Worm (Caenorhabditis elegans): ENCODE results near the gene rbm-42.

rbm-42 gene

DNA sequence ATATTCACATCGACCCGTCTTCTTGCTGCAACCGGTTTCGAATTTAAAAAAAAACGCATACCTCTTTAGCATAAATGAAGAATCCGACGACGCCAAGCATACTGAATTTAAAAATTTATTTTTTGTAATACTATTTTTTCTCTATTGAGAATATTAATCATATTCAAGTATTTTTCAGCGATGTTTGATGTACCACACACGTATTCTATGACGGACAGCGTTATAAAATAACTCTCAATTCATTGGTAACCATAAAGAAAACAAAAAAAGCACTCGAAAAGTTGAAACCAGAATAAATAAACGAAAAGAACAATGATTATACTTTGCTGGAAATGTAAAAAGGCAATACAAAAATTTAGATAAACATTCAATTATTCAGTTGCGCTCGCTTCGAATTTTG lies 6.5 kb upstream of the rbm-42 start, which contains the start of gene T10F2.5:
Gene T10F2.5 (minus strand): TSS at position 101 of the 400 bp plus-strand sequence.
- TF ChIP-seq lin-11 (tag; optimal IDR thresholded peaks at IDR 0.05) (no peak), dve-1 (tag; optimal IDR thresholded peaks at IDR 0.05) (no peak), T23F11.4 (GFP tag; optimal IDR thresholded peaks at IDR 0.05) (no peak), odd-2 (tag; optimal IDR thresholded peaks at IDR 0.05) (no peak), C08G9.2 (tag; optimal IDR thresholded peaks at IDR 0.05) (no peak), dmd-4 (tag; optimal IDR thresholded peaks at IDR 0.05; ENCODE audit: borderline replicate concordance) (no peak), hlh-8 (tag; optimal IDR thresholded peaks at IDR 0.05) (no peak), ahr-1 (tag; optimal IDR thresholded peaks at IDR 0.05) (no peak), ceh-24 (tag; optimal IDR thresholded peaks at IDR 0.05) (no peak), hlh-13 (GFP tag; optimal IDR thresholded peaks at IDR 0.05) (no peak), pag-3 (tag; optimal IDR thresholded peaks at IDR 0.05; ENCODE audit: borderline replicate concordance) (no peak), pros-1 (tag; optimal IDR thresholded peaks at IDR 0.05) (no peak), ets-4 (tag; optimal IDR thresholded peaks at IDR 0.05) (no peak), Y22D7AL.16 (tag; optimal IDR thresholded peaks at IDR 0.05) (no peak), tbx-2 (tag; optimal IDR thresholded peaks at IDR 0.05) (no peak), ztf-16 (tag; optimal IDR thresholded peaks at IDR 0.05) (no peak), pqm-1 (tag; optimal IDR thresholded peaks at IDR 0.05) (no peak), che-1 (tag; optimal IDR thresholded peaks at IDR 0.05) (no peak)

DNA sequence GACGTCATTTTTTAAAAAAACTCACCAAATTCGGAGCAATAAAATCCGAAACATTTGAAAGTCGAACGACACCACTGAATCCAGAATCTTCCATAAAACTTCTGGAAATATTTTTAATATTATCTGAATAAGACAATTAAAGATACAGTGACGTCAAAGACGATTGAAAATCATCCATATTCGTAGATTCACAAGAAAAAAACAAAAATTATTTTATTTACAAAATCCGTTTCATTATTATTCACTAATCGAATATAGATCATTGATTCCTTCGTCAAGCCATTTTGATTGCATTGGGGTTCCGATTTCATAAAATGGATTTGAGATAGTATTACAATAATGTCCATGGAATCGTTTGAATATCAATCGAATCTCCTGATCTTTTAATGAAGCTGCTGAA lies 5.6 kb upstream of the rbm-42 start, which contains the start of gene oxy-4:
Gene oxy-4 (minus strand): TSS at position 101 of the 400 bp plus-strand sequence.
- no peak for TF ChIP-seq ceh-14 (tag; optimal IDR thresholded peaks at IDR 0.05)
- no peak for TF ChIP-seq ceh-48 (tag; optimal IDR thresholded peaks at IDR 0.05)
- TF ChIP-seq pat-9 (tag; optimal IDR thresholded peaks at IDR 0.05) = no peak
- TF ChIP-seq elt-2 (tag; optimal IDR thresholded peaks at IDR 0.05) = no peak
- no peak for TF ChIP-seq F13H6.1 (tag; optimal IDR thresholded peaks at IDR 0.05)
- no peak for TF ChIP-seq fkh-10 (GFP tag; optimal IDR thresholded peaks at IDR 0.05)
- TF ChIP-seq pros-1 (tag; optimal IDR thresholded peaks at IDR 0.05) = no peak
- no peak for TF ChIP-seq ceh-2 (tag; optimal IDR thresholded peaks at IDR 0.05)
- TF ChIP-seq ceh-18 (tag; optimal IDR thresholded peaks at IDR 0.05) = no peak

- TF ChIP-seq pax-1 (tag; optimal IDR thresholded peaks at IDR 0.05) (no peak), C38D4.7 (GFP tag; optimal IDR thresholded peaks at IDR 0.05) (no peak), pat-9 (tag; optimal IDR thresholded peaks at IDR 0.05) (no peak), pha-4 (tag; optimal IDR thresholded peaks at IDR 0.05) (no peak), hlh-15 (tag; optimal IDR thresholded peaks at IDR 0.05) (no peak), madf-2 (tag; optimal IDR thresholded peaks at IDR 0.05) (no peak)
Measured at ce11 chrIII:5155393-5155792, 2.4 kb upstream of the rbm-42 start.

DNA sequence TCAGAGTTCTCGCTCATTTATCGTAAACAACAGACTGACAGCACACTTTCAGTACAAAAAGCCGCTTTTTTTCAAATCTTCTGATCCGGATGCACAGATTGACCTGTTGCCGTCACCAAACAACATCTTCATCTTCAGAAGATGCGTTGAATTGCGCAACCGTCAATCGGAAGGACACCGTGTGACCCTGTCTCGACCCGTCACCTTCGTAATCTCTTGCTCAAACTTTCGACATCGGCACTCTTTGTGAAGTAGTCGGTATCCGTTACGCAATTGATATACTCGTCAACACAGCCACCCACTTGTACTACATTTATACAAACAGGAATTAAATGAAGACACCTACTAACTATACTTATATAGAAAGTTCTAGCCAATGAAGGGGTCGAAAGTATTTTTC lies 2.0 kb downstream of the rbm-42 start:
- no peak for TF ChIP-seq pqm-1 (tag; optimal IDR thresholded peaks at IDR 0.05)
- no peak for TF ChIP-seq npax-4 (tag; optimal IDR thresholded peaks at IDR 0.05)
- TF ChIP-seq ceh-19 (GFP tag; optimal IDR thresholded peaks at IDR 0.05) = no peak
- no peak for TF ChIP-seq hlh-15 (tag; optimal IDR thresholded peaks at IDR 0.05)
- no peak for TF ChIP-seq ahr-1 (tag; optimal IDR thresholded peaks at IDR 0.05)
- TF ChIP-seq ceh-48 (tag; optimal IDR thresholded peaks at IDR 0.05) = no peak
- TF ChIP-seq tbx-2 (tag; optimal IDR thresholded peaks at IDR 0.05) = peak; percentile 85
- TF ChIP-seq eyg-1 (tag; optimal IDR thresholded peaks at IDR 0.05) = no peak
- TF ChIP-seq T23F11.4 (GFP tag; optimal IDR thresholded peaks at IDR 0.05) = no peak
- TF ChIP-seq ets-4 (tag; optimal IDR thresholded peaks at IDR 0.05) = no peak
- peak; percentile 33 for TF ChIP-seq unc-55 (GFP tag; optimal IDR thresholded peaks at IDR 0.05)
- no peak for TF ChIP-seq dve-1 (tag; optimal IDR thresholded peaks at IDR 0.05)
- TF ChIP-seq fkh-6 (tag; optimal IDR thresholded peaks at IDR 0.05) = no peak
- no peak for TF ChIP-seq che-1 (tag; optimal IDR thresholded peaks at IDR 0.05)
